Fruit fly (Drosophila melanogaster) whole organism, embryonic: Measurements from ENCODE around the gene Tre1.

Experiments
- Ada2b ChIP-seq: fragments of 200-800 bp; sonication (Bioruptor generic); IDR thresholded peaks from 2 replicates; pipeline ENCODE4 v1.3.6; 2022; ENCODE audit warnings: missing biosample characterization, missing genetic modification characterization
- Bgb ChIP-seq: fragments of 200-800 bp; sonication (Bioruptor generic); IDR thresholded peaks from 2 replicates; pipeline ENCODE4 v1.3.6; 2022; ENCODE audit warnings: missing biosample characterization, missing genetic modification characterization; ENCODE audit not compliant: partially characterized antibody
- C15 ChIP-seq: fragments of 200-800 bp; sonication (Bioruptor generic); IDR thresholded peaks from 3 replicates; pipeline ENCODE4 v1.3.6; 2022; ENCODE audit warnings: missing biosample characterization, missing genetic modification characterization
- CG10565 ChIP-seq: fragments of 200-800 bp; sonication (Bioruptor generic); optimal IDR thresholded peaks from 3 replicates; lab custom pipeline; 2016; ENCODE audit warnings: missing biosample characterization, mild to moderate bottlenecking, missing genetic modification characterization
- CG14014 ChIP-seq: fragments of 200-800 bp; sonication (Bioruptor generic); IDR thresholded peaks from 2 replicates; pipeline ENCODE4 v1.3.6; 2022; ENCODE audit warnings: missing biosample characterization, missing genetic modification characterization
- CG1602 ChIP-seq: fragments of 200-800 bp; sonication (Bioruptor generic); optimal IDR thresholded peaks from 3 replicates; lab custom pipeline; 2016; ENCODE audit warnings: missing biosample characterization, missing genetic modification characterization
- CG1603 ChIP-seq: fragments of 200-800 bp; sonication (Bioruptor generic); optimal IDR thresholded peaks from 2 replicates; lab custom pipeline; 2019; ENCODE audit warnings: missing biosample characterization, mild to moderate bottlenecking, missing genetic modification characterization, moderate library complexity
- CG16779 ChIP-seq: fragments of 200-800 bp; sonication (Bioruptor generic); IDR thresholded peaks from 2 replicates; pipeline ENCODE4 v1.3.6; 2022; ENCODE audit warnings: missing biosample characterization, missing genetic modification characterization
- CG17612 ChIP-seq: fragments of 200-800 bp; sonication (Bioruptor generic); IDR thresholded peaks from 2 replicates; pipeline ENCODE4 v1.3.6; 2022; ENCODE audit warnings: missing biosample characterization, missing genetic modification characterization
- CG17802 ChIP-seq: fragments of 200-800 bp; sonication (Bioruptor generic); optimal IDR thresholded peaks from 2 replicates; lab custom pipeline; 2018; ENCODE audit warnings: missing biosample characterization, mild to moderate bottlenecking, missing genetic modification characterization, moderate library complexity
- CG18011 ChIP-seq: fragments of 200-800 bp; sonication (Bioruptor generic); optimal IDR thresholded peaks from 2 replicates; lab custom pipeline; 2017; ENCODE audit warnings: missing biosample characterization, missing genetic modification characterization, mild to moderate bottlenecking, moderate library complexity, missing genotype
- CG3065 ChIP-seq: fragments of 200-800 bp; sonication (Bioruptor generic); optimal IDR thresholded peaks from 2 replicates; lab custom pipeline; 2016; ENCODE audit warnings: missing biosample characterization, missing genetic modification characterization
- CG5180 ChIP-seq: fragments of 200-800 bp; sonication (Bioruptor generic); optimal IDR thresholded peaks from 3 replicates; lab custom pipeline; 2017; ENCODE audit warnings: missing biosample characterization, missing genetic modification characterization, mild to moderate bottlenecking, moderate library complexity, missing genetic modification reagents
- CG5953 ChIP-seq: fragments of 200-800 bp; sonication (Bioruptor generic); IDR thresholded peaks from 2 replicates; pipeline ENCODE4 v1.3.6; 2022; ENCODE audit warnings: missing biosample characterization, missing genetic modification characterization
- CG6254 ChIP-seq: fragments of 200-800 bp; sonication (Bioruptor generic); optimal IDR thresholded peaks from 3 replicates; lab custom pipeline; 2017; ENCODE audit warnings: mild to moderate bottlenecking, missing biosample characterization, missing genetic modification reagents, missing genetic modification characterization
- CG6765 ChIP-seq: fragments of 200-800 bp; sonication (Bioruptor generic); optimal IDR thresholded peaks from 3 replicates; lab custom pipeline; 2017; ENCODE audit warnings: missing biosample characterization, mild to moderate bottlenecking, missing genetic modification characterization
- CG9215 ChIP-seq: fragments of 200-800 bp; sonication (Bioruptor generic); IDR thresholded peaks from 2 replicates; pipeline ENCODE4 v1.3.6; 2022; ENCODE audit warnings: missing biosample characterization, missing genetic modification characterization
- CG9817 ChIP-seq: fragments of 200-800 bp; sonication (Bioruptor generic); optimal IDR thresholded peaks from 2 replicates; lab custom pipeline; 2018; ENCODE audit warnings: missing biosample characterization, mild to moderate bottlenecking, missing genetic modification characterization, moderate library complexity
- Camta ChIP-seq: fragments of 200-800 bp; sonication (Bioruptor generic); optimal IDR thresholded peaks from 2 replicates; lab custom pipeline; 2016; ENCODE audit warnings: missing biosample characterization, missing genetic modification characterization
- Dll ChIP-seq: fragments of 200-800 bp; sonication (Bioruptor generic); IDR thresholded peaks from 4 replicates; pipeline ENCODE4 v1.3.6; 2022; ENCODE audit warnings: missing biosample characterization, missing genetic modification characterization; ENCODE audit not compliant: partially characterized antibody
- Dref ChIP-seq: fragments of 200-800 bp; sonication (Bioruptor generic); IDR thresholded peaks from 2 replicates; pipeline ENCODE4 v1.3.6; 2022; ENCODE audit warnings: missing biosample characterization, missing genetic modification characterization
- E2f2 ChIP-seq: fragments of 200-800 bp; sonication (Bioruptor generic); IDR thresholded peaks from 2 replicates; pipeline ENCODE4 v1.3.6; 2022; ENCODE audit warnings: missing biosample characterization, missing genetic modification characterization
- Eip74EF ChIP-seq, 2 experiments: fragments of 200-800 bp in 1 of 2; fragments of >200 bp in 1 of 2; sonication (Bioruptor generic) in 1 of 2; optimal IDR thresholded peaks; 2 replicates each; lab custom pipeline; 2017 to 2019; ENCODE audit warnings: missing biosample characterization in 2 of 2, missing genetic modification characterization in 2 of 2, mild to moderate bottlenecking in 1 of 2, moderate library complexity in 1 of 2
- GATAe ChIP-seq: fragments of 200-800 bp; sonication (Bioruptor generic); conservative IDR thresholded peaks from 2 replicates; pipeline ENCODE4 v1.3.6; 2022; ENCODE audit warnings: missing biosample characterization, missing genetic modification characterization
- HLH4C ChIP-seq: fragments of 200-800 bp; sonication (Bioruptor generic); IDR thresholded peaks from 3 replicates; pipeline ENCODE4 v1.3.6; 2022; ENCODE audit warnings: missing biosample characterization, missing genetic modification characterization; ENCODE audit not compliant: partially characterized antibody
- Hmx ChIP-seq: fragments of 200-800 bp; sonication (Bioruptor generic); optimal IDR thresholded peaks from 2 replicates; lab custom pipeline; 2016; ENCODE audit warnings: missing biosample characterization, missing genetic modification characterization
- MBD-R2 ChIP-seq: fragments of 200-800 bp; sonication (Bioruptor generic); IDR thresholded peaks from 2 replicates; pipeline ENCODE4 v1.3.6; 2022; ENCODE audit warnings: missing biosample characterization, missing genetic modification characterization
- Mes4 ChIP-seq: fragments of 200-800 bp; sonication (Bioruptor generic); optimal IDR thresholded peaks from 2 replicates; lab custom pipeline; 2016; ENCODE audit warnings: missing biosample characterization, missing genetic modification characterization
- Myb ChIP-seq: fragments of 200-800 bp; sonication (Bioruptor generic); optimal IDR thresholded peaks from 2 replicates; lab custom pipeline; 2016; ENCODE audit warnings: missing biosample characterization, missing genetic modification characterization
- NK7.1 ChIP-seq: fragments of 200-800 bp; sonication (Bioruptor generic); optimal IDR thresholded peaks from 3 replicates; lab custom pipeline; 2016; ENCODE audit warnings: missing biosample characterization, missing genetic modification characterization
- Opbp ChIP-seq: fragments of 200-800 bp; sonication (Bioruptor generic); IDR thresholded peaks from 3 replicates; pipeline ENCODE4 v1.3.6; 2022; ENCODE audit warnings: missing biosample characterization, missing genetic modification characterization; ENCODE audit not compliant: partially characterized antibody
- Rx ChIP-seq: fragments of 200-800 bp; sonication (Bioruptor generic); IDR thresholded peaks from 2 replicates; pipeline ENCODE4 v1.3.6; 2022; ENCODE audit warnings: missing biosample characterization, missing genetic modification characterization
- Sox102F ChIP-seq: fragments of 200-800 bp; sonication (Bioruptor generic); optimal IDR thresholded peaks from 2 replicates; lab custom pipeline; 2018; ENCODE audit warnings: missing biosample characterization, mild to moderate bottlenecking, missing genetic modification characterization, moderate library complexity
- bsh ChIP-seq, 2 experiments: fragments of 200-800 bp; sonication (Bioruptor generic); optimal IDR thresholded peaks; 2 replicates each; lab custom pipeline; 2017 to 2018; ENCODE audit warnings: mild to moderate bottlenecking in 2 of 2, missing biosample characterization in 2 of 2, missing genetic modification characterization in 2 of 2, moderate library complexity in 1 of 2
- cato ChIP-seq: fragments of 200-800 bp; sonication (Bioruptor generic); optimal IDR thresholded peaks from 2 replicates; lab custom pipeline; 2016; ENCODE audit warnings: missing biosample characterization, missing genetic modification characterization, borderline replicate concordance
- dan ChIP-seq: fragments of 200-800 bp; sonication (Bioruptor generic); IDR thresholded peaks from 2 replicates; pipeline ENCODE4 v1.3.6; 2022; ENCODE audit warnings: missing biosample characterization, missing genetic modification characterization
- dmrt99B ChIP-seq: fragments of 200-800 bp; sonication (Bioruptor generic); optimal IDR thresholded peaks from 2 replicates; lab custom pipeline; 2018; ENCODE audit warnings: missing biosample characterization, mild to moderate bottlenecking, missing genetic modification characterization, moderate library complexity
- emc ChIP-seq: fragments of 200-800 bp; sonication (Bioruptor generic); optimal IDR thresholded peaks from 2 replicates; lab custom pipeline; 2016; ENCODE audit warnings: missing biosample characterization, missing genetic modification characterization
- eve ChIP-seq, 2 experiments: fragments of >200 bp; optimal IDR thresholded peaks; 2 replicates each; lab custom pipeline; 2017; ENCODE audit warnings: missing biosample characterization in 2 of 2, missing genetic modification characterization in 2 of 2
- gem ChIP-seq: fragments of 200-800 bp; sonication (Bioruptor generic); optimal IDR thresholded peaks from 2 replicates; lab custom pipeline; 2019; ENCODE audit warnings: missing biosample characterization, mild to moderate bottlenecking, missing genetic modification characterization, moderate library complexity
- her ChIP-seq: fragments of 200-800 bp; sonication (Bioruptor generic); optimal IDR thresholded peaks from 2 replicates; lab custom pipeline; 2016; ENCODE audit warnings: missing biosample characterization, missing genetic modification characterization
- jing ChIP-seq: fragments of 200-800 bp; sonication (Bioruptor generic); optimal IDR thresholded peaks from 2 replicates; lab custom pipeline; 2018; ENCODE audit warnings: missing biosample characterization, mild to moderate bottlenecking, missing genetic modification characterization
- lab ChIP-seq: fragments of 200-800 bp; sonication (Bioruptor generic); optimal IDR thresholded peaks from 3 replicates; lab custom pipeline; 2017; ENCODE audit warnings: missing biosample characterization, missing genetic modification characterization, mild to moderate bottlenecking, moderate library complexity, missing genetic modification reagents
- pb ChIP-seq: fragments of 200-800 bp; sonication (Bioruptor generic); optimal IDR thresholded peaks from 3 replicates; lab custom pipeline; 2016; ENCODE audit warnings: missing biosample characterization, missing genetic modification characterization
- pros ChIP-seq: fragments of 200-800 bp; sonication (Bioruptor generic); optimal IDR thresholded peaks from 3 replicates; lab custom pipeline; 2019; ENCODE audit warnings: missing biosample characterization, mild to moderate bottlenecking, missing genetic modification characterization, moderate library complexity
- ro ChIP-seq: fragments of 200-800 bp; sonication (Bioruptor generic); IDR thresholded peaks from 2 replicates; pipeline ENCODE4 v1.3.6; 2022; ENCODE audit warnings: missing biosample characterization, missing genetic modification characterization
- wor ChIP-seq: fragments of 200-800 bp; sonication (Bioruptor generic); IDR thresholded peaks from 2 replicates; pipeline ENCODE4 v1.3.6; 2022; ENCODE audit warnings: missing biosample characterization, missing genetic modification characterization
- zfh1 ChIP-seq: fragments of 200-800 bp; sonication (Bioruptor generic); IDR thresholded peaks from 3 replicates; pipeline ENCODE4 v1.3.6; 2022; ENCODE audit warnings: missing biosample characterization, missing genetic modification characterization

Tre1 gene

DNA sequence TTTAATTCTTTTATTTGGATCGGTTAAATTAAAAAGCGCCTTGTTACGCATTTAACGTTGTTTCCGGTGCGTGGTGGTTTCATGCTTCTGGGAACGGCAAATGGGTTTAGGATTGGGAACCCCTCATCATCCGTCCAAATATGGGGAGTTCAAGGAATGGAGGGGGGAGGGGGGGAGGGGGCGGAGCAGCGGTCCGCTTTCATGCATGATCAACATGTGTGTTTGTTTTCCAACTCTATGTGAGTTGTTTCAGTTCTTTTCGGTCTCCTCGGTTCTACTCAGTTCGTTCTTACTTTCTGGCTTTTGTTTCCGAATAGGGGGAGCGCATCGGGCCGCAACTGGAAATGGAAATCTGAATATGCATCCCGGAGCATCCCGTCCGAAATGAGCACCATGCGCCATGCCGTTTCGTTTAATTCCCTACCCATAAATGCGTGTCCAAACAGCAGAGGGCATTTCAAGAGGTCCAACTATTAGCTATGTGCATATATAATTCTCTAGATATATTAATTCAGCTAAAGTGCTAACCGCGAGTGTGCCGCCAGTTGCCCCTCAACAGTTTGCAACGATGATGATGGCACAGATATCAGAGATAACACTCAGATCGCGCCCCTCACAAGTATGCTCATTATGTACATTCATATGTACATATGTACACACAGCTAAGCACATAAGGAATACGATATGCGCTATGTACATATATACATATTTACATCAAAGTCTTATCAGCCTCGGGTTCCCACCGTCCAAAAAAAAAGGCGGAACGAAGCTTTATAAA, 2.2 kb downstream of the Tre1 start (continued):
- TF ChIP-seq CG17612 (GFP tag; lab: Robert Waterston, UW), result peak; percentile 78
- peak; percentile 89 for TF ChIP-seq CG6254
- peak in 1 of 2 experiments; percentile 92 for TF ChIP-seq Eip74EF (GFP tag; optimal IDR thresholded peaks at IDR 0.05; lab: Kevin White, UChicago)
- peak; percentile 88 for TF ChIP-seq CG5180
- peak; percentile 92 for TF ChIP-seq Mes4 (GFP tag; lab: Kevin White, UChicago)
- peak; percentile 59; the same call in 1 of the 2 replicates for TF ChIP-seq MBD-R2
- TF ChIP-seq gem, result peak; percentile 92
- TF ChIP-seq bsh (GFP tag; optimal IDR thresholded peaks at IDR 0.05; lab: Kevin White, UChicago), result peak in 1 of 2 experiments; percentile 95
- peak; percentile 90 for TF ChIP-seq CG9817 (tag; lab: Kevin White, UChicago)
- TF ChIP-seq Dref, result no peak
- TF ChIP-seq eve (GFP tag; optimal IDR thresholded peaks at IDR 0.05; lab: Kevin White, UChicago), result no peak
- TF ChIP-seq Bgb (GFP tag; lab: Robert Waterston, UW), result no peak
- TF ChIP-seq her (GFP tag; lab: Kevin White, UChicago), result peak; percentile 83
- peak; percentile 41 for TF ChIP-seq CG18011
- TF ChIP-seq jing (GFP tag; lab: Kevin White, UChicago), result no peak
- peak; percentile 68 for TF ChIP-seq Ada2b (GFP tag; lab: Robert Waterston, UW)
- TF ChIP-seq wor (GFP tag; lab: Robert Waterston, UW), result peak; percentile 42; the same call in 1 of the 2 replicates
- peak; percentile 83 for TF ChIP-seq CG1602 (GFP tag; lab: Kevin White, UChicago)
- TF ChIP-seq dan (GFP tag; lab: Robert Waterston, UW), result no peak
- peak; percentile 84; the same call in 2 of the 3 replicates for TF ChIP-seq C15 (GFP tag; lab: Robert Waterston, UW)
- peak; percentile 91 for TF ChIP-seq CG5953 (GFP tag; lab: Robert Waterston, UW)
- TF ChIP-seq CG10565 (GFP tag; lab: Kevin White, UChicago), result peak; percentile 77
- TF ChIP-seq emc (GFP tag; lab: Kevin White, UChicago), result peak; percentile 66
- TF ChIP-seq cato (GFP tag; lab: Kevin White, UChicago), result peak; percentile 79
- peak; percentile 92; the same call in 1 of the 2 replicates for TF ChIP-seq CG14014 (GFP tag; lab: Robert Waterston, UW)
- no peak for TF ChIP-seq ro (GFP tag; lab: Robert Waterston, UW)
- TF ChIP-seq CG9215 (GFP tag; lab: Robert Waterston, UW), result peak; percentile 15; the same call in 1 of the 2 replicates
- peak; percentile 80 for TF ChIP-seq pb
- peak; percentile 89 for TF ChIP-seq dmrt99B
- TF ChIP-seq NK7.1 (GFP tag; lab: Kevin White, UChicago), result peak; percentile 92
- peak; percentile 66; the same call in 1 of the 2 replicates for TF ChIP-seq GATAe (GFP tag; lab: Robert Waterston, UW)
- TF ChIP-seq CG16779, result peak; percentile 89
- TF ChIP-seq Dll, result no peak
- no peak for TF ChIP-seq HLH4C
- TF ChIP-seq Hmx (GFP tag; lab: Kevin White, UChicago), result no peak
- TF ChIP-seq Sox102F (GFP tag; lab: Kevin White, UChicago), result peak; percentile 86
- peak; percentile 60 for TF ChIP-seq Myb (GFP tag; lab: Kevin White, UChicago)
- peak; percentile 54 for TF ChIP-seq pros (GFP tag; lab: Kevin White, UChicago)
- peak; percentile 94 for TF ChIP-seq zfh1
- peak; percentile 93 for TF ChIP-seq CG1603
- peak; percentile 55 for TF ChIP-seq CG17802 (tag; lab: Kevin White, UChicago)
- TF ChIP-seq Opbp, result no peak
- TF ChIP-seq CG6765 (GFP tag; lab: Kevin White, UChicago), result peak; percentile 91
- TF ChIP-seq Rx, result peak; percentile 65
- TF ChIP-seq E2f2 (GFP tag; lab: Robert Waterston, UW), result peak; percentile 71
- TF ChIP-seq Camta (GFP tag; lab: Kevin White, UChicago), result peak; percentile 95
- TF ChIP-seq CG3065 (GFP tag; lab: Kevin White, UChicago), result peak; percentile 65
- peak; percentile 98 for TF ChIP-seq lab (GFP tag; lab: Kevin White, UChicago)
